Fruit fly (Drosophila melanogaster) whole organism, embryonic: Measurements from ENCODE around the gene CG31680.

ENCODE experiments used
- CG10267 ChIP-seq: fragments of 200-800 bp; sonication (Bioruptor generic); optimal IDR thresholded peaks from 2 replicates; lab custom pipeline; 2018; ENCODE audit warnings: missing biosample characterization, mild to moderate bottlenecking, missing genetic modification characterization, moderate library complexity
- CG10274 ChIP-seq: fragments of 200-800 bp; sonication (Bioruptor generic); optimal IDR thresholded peaks from 3 replicates; lab custom pipeline; 2017; ENCODE audit warnings: missing biosample characterization, mild to moderate bottlenecking, missing genetic modification characterization
- CG10462 ChIP-seq: fragments of 200-800 bp; sonication (Bioruptor generic); optimal IDR thresholded peaks from 2 replicates; lab custom pipeline; 2016; ENCODE audit warnings: missing biosample characterization, missing genetic modification characterization
- CG10565 ChIP-seq: fragments of 200-800 bp; sonication (Bioruptor generic); optimal IDR thresholded peaks from 3 replicates; lab custom pipeline; 2016; ENCODE audit warnings: missing biosample characterization, mild to moderate bottlenecking, missing genetic modification characterization
- CG11695 ChIP-seq: fragments of 200-800 bp; sonication (Bioruptor generic); IDR thresholded peaks from 3 replicates; pipeline ENCODE4 v1.3.6; 2022; ENCODE audit warnings: missing biosample characterization, missing genetic modification characterization
- CG11723 ChIP-seq: fragments of 200-800 bp; sonication (Bioruptor generic); optimal IDR thresholded peaks from 2 replicates; lab custom pipeline; 2017; ENCODE audit warnings: missing biosample characterization, mild to moderate bottlenecking, missing genetic modification characterization
- CG13894 ChIP-seq: fragments of 200-800 bp; sonication (Bioruptor generic); optimal IDR thresholded peaks from 3 replicates; lab custom pipeline; 2018; ENCODE audit warnings: missing biosample characterization, mild to moderate bottlenecking, missing genetic modification characterization, moderate library complexity
- CG14441 ChIP-seq: fragments of 200-800 bp; sonication (Bioruptor generic); IDR thresholded peaks from 2 replicates; pipeline ENCODE4 v1.3.6; 2022; ENCODE audit warnings: missing biosample characterization, missing genetic modification characterization
- CG17186 ChIP-seq: fragments of 200-800 bp; sonication (Bioruptor generic); optimal IDR thresholded peaks from 3 replicates; lab custom pipeline; 2017; ENCODE audit warnings: missing biosample characterization, missing genetic modification reagents, missing genetic modification characterization
- CG1792 ChIP-seq: fragments of 200-800 bp; sonication (Bioruptor generic); optimal IDR thresholded peaks from 2 replicates; lab custom pipeline; 2016; ENCODE audit warnings: missing biosample characterization, missing genetic modification characterization
- CG18262 ChIP-seq: fragments of 200-800 bp; optimal IDR thresholded peaks from 3 replicates; lab custom pipeline; 2019; ENCODE audit warnings: missing biosample characterization, mild to moderate bottlenecking, missing genetic modification characterization, moderate library complexity
- CG18764 ChIP-seq: fragments of 200-800 bp; sonication (Bioruptor generic); optimal IDR thresholded peaks from 3 replicates; lab custom pipeline; 2016; ENCODE audit warnings: missing biosample characterization, missing genetic modification characterization
- CG2116 ChIP-seq: fragments of 200-800 bp; sonication (Bioruptor generic); optimal IDR thresholded peaks from 3 replicates; lab custom pipeline; 2018; ENCODE audit warnings: missing biosample characterization, mild to moderate bottlenecking, missing genetic modification characterization
- CG2875 ChIP-seq: fragments of 200-800 bp; sonication (Bioruptor generic); optimal IDR thresholded peaks from 2 replicates; lab custom pipeline; 2017; ENCODE audit warnings: missing biosample characterization, mild to moderate bottlenecking, missing genetic modification characterization, missing genetic modification reagents
- CG30020 ChIP-seq: fragments of 200-800 bp; optimal IDR thresholded peaks from 2 replicates; lab custom pipeline; 2019; ENCODE audit warnings: missing biosample characterization, mild to moderate bottlenecking, missing genetic modification characterization, moderate library complexity
- CG32772 ChIP-seq: fragments of 200-800 bp; sonication (Bioruptor generic); IDR thresholded peaks from 2 replicates; pipeline ENCODE4 v1.3.6; 2022; ENCODE audit warnings: missing biosample characterization, missing genetic modification characterization
- CG34376 ChIP-seq: fragments of 200-800 bp; sonication (Bioruptor generic); optimal IDR thresholded peaks from 2 replicates; lab custom pipeline; 2018; ENCODE audit warnings: missing biosample characterization, mild to moderate bottlenecking, missing genetic modification characterization
- CG3995 ChIP-seq: fragments of 200-800 bp; sonication (Bioruptor generic); optimal IDR thresholded peaks from 3 replicates; lab custom pipeline; 2016; ENCODE audit warnings: missing biosample characterization, missing genetic modification characterization
- CG4820 ChIP-seq: fragments of 200-800 bp; sonication (Bioruptor generic); optimal IDR thresholded peaks from 3 replicates; lab custom pipeline; 2016; ENCODE audit warnings: missing biosample characterization, missing genetic modification characterization
- CG6854 ChIP-seq: fragments of 200-800 bp; sonication (Bioruptor generic); optimal IDR thresholded peaks from 3 replicates; lab custom pipeline; 2017; ENCODE audit warnings: missing biosample characterization, mild to moderate bottlenecking, missing genetic modification characterization
- CG9727 ChIP-seq: fragments of 200-800 bp; sonication (Bioruptor generic); optimal IDR thresholded peaks from 3 replicates; lab custom pipeline; 2017; ENCODE audit warnings: missing biosample characterization, mild to moderate bottlenecking, missing genetic modification characterization
- Camta ChIP-seq: fragments of 200-800 bp; sonication (Bioruptor generic); optimal IDR thresholded peaks from 2 replicates; lab custom pipeline; 2016; ENCODE audit warnings: missing biosample characterization, missing genetic modification characterization
- D ChIP-seq, 2 experiments: fragments of 200-800 bp in 1 of 2; fragments of >200 bp in 1 of 2; sonication (Bioruptor generic) in 1 of 2; optimal IDR thresholded peaks; 2 replicates in 1 of 2; 3 replicates in 1 of 2; lab custom pipeline; 2017; ENCODE audit warnings: mild to moderate bottlenecking in 1 of 2, missing biosample characterization in 1 of 2, missing genetic modification characterization in 1 of 2, missing genetic modification reagents in 1 of 2
- Dbx ChIP-seq: fragments of 200-800 bp; sonication (Bioruptor generic); IDR thresholded peaks from 3 replicates; pipeline ENCODE4 v1.3.6; 2022; ENCODE audit warnings: missing biosample characterization, missing genetic modification characterization
- Ets65A ChIP-seq: fragments of 200-800 bp; sonication (Bioruptor generic); peaks from one replicate; lab custom pipeline; 2016; ENCODE audit warnings: missing biosample characterization, missing genetic modification characterization
- GATAe ChIP-seq: fragments of 200-800 bp; sonication (Bioruptor generic); conservative IDR thresholded peaks from 2 replicates; pipeline ENCODE4 v1.3.6; 2022; ENCODE audit warnings: missing biosample characterization, missing genetic modification characterization
- Gsc ChIP-seq: fragments of 200-800 bp; sonication (Bioruptor generic); IDR thresholded peaks from 2 replicates; pipeline ENCODE4 v1.3.6; 2022; ENCODE audit warnings: missing biosample characterization, missing genetic modification characterization
- HLH3B ChIP-seq: fragments of 200-800 bp; sonication (Bioruptor generic); IDR thresholded peaks from 2 replicates; pipeline ENCODE4 v1.3.6; 2022; ENCODE audit warnings: missing biosample characterization, missing genetic modification characterization
- Mrtf ChIP-seq: fragments of 200-800 bp; sonication (Bioruptor generic); IDR thresholded peaks from 3 replicates; pipeline ENCODE4 v1.3.6; 2022; ENCODE audit warnings: missing biosample characterization, missing genetic modification characterization
- Nf-YB ChIP-seq: fragments of 200-800 bp; sonication (Bioruptor generic); optimal IDR thresholded peaks from 3 replicates; lab custom pipeline; 2019; ENCODE audit warnings: missing biosample characterization, mild to moderate bottlenecking, missing genetic modification characterization, moderate library complexity
- Poxn ChIP-seq: fragments of 200-800 bp; sonication (Bioruptor generic); IDR thresholded peaks from 2 replicates; pipeline ENCODE4 v1.3.6; 2022; ENCODE audit warnings: missing biosample characterization, missing genetic modification characterization
- Sry-δ ChIP-seq: fragments of 200-800 bp; sonication (Bioruptor generic); optimal IDR thresholded peaks from 2 replicates; lab custom pipeline; 2016; ENCODE audit warnings: missing biosample characterization, missing genetic modification characterization
- bcd ChIP-seq: fragments of 200-800 bp; sonication (Bioruptor generic); optimal IDR thresholded peaks from 2 replicates; lab custom pipeline; 2017; ENCODE audit warnings: missing biosample characterization, mild to moderate bottlenecking, missing genetic modification characterization
- dan ChIP-seq: fragments of 200-800 bp; sonication (Bioruptor generic); IDR thresholded peaks from 2 replicates; pipeline ENCODE4 v1.3.6; 2022; ENCODE audit warnings: missing biosample characterization, missing genetic modification characterization
- exex ChIP-seq: fragments of 200-800 bp; sonication (Bioruptor generic); optimal IDR thresholded peaks from 4 replicates; lab custom pipeline; 2018; ENCODE audit warnings: missing biosample characterization, mild to moderate bottlenecking, missing genetic modification characterization, moderate library complexity
- eyg ChIP-seq: fragments of 200-800 bp; sonication (Bioruptor generic); optimal IDR thresholded peaks from 3 replicates; lab custom pipeline; 2016; ENCODE audit warnings: missing biosample characterization, missing genetic modification characterization
- fd64A ChIP-seq: fragments of 200-800 bp; sonication (Bioruptor generic); optimal IDR thresholded peaks from 3 replicates; lab custom pipeline; 2018; ENCODE audit warnings: missing biosample characterization, mild to moderate bottlenecking, missing genetic modification characterization
- fd96Cb ChIP-seq: fragments of 200-800 bp; sonication (Bioruptor generic); optimal IDR thresholded peaks from 2 replicates; lab custom pipeline; 2018; ENCODE audit warnings: missing biosample characterization, mild to moderate bottlenecking, missing genetic modification characterization, moderate library complexity
- ftz-f1 ChIP-seq: fragments of 200-800 bp; sonication (Bioruptor generic); optimal IDR thresholded peaks from 2 replicates; lab custom pipeline; 2016; ENCODE audit warnings: missing biosample characterization, missing genetic modification characterization
- gcm ChIP-seq: fragments of 200-800 bp; sonication (Bioruptor generic); optimal IDR thresholded peaks from 2 replicates; lab custom pipeline; 2019; ENCODE audit warnings: missing biosample characterization, mild to moderate bottlenecking, missing genetic modification characterization, moderate library complexity
- kni ChIP-seq: fragments of 200-800 bp; sonication (Bioruptor generic); optimal IDR thresholded peaks from 3 replicates; lab custom pipeline; 2017; ENCODE audit warnings: mild to moderate bottlenecking, missing biosample characterization, missing genetic modification reagents, missing genetic modification characterization
- knrl ChIP-seq: fragments of 200-800 bp; sonication (Bioruptor generic); IDR thresholded peaks from 3 replicates; pipeline ENCODE4 v1.3.6; 2022; ENCODE audit warnings: missing biosample characterization, missing genetic modification characterization; ENCODE audit not compliant: partially characterized antibody
- nerfin-2 ChIP-seq: fragments of 200-800 bp; sonication (Bioruptor generic); IDR thresholded peaks from 2 replicates; pipeline ENCODE4 v1.3.6; 2022; ENCODE audit warnings: missing biosample characterization, missing genetic modification characterization; ENCODE audit not compliant: partially characterized antibody
- nmo ChIP-seq: fragments of 200-800 bp; sonication (Bioruptor generic); optimal IDR thresholded peaks from 2 replicates; lab custom pipeline; 2018; ENCODE audit warnings: missing biosample characterization, mild to moderate bottlenecking, missing genetic modification characterization, moderate library complexity
- odd ChIP-seq: fragments of 200-800 bp; sonication (Bioruptor generic); optimal IDR thresholded peaks from 2 replicates; lab custom pipeline; 2017; ENCODE audit warnings: missing biosample characterization, mild to moderate bottlenecking, missing genetic modification characterization
- pan ChIP-seq, 4 experiments: fragments of >200 bp in 3 of 4; fragments of 200-800 bp in 1 of 4; sonication (Bioruptor generic) in 1 of 4; optimal IDR thresholded peaks in 3 of 4; IDR thresholded peaks in 1 of 4; 2 replicates each; pipeline versions ENCODE4 v1.3.6 to Lab custom; 2017 to 2022; ENCODE audit warnings: missing biosample characterization in 2 of 4, missing genetic modification characterization in 2 of 4, mixed read lengths in 1 of 4
- pfk ChIP-seq: fragments of 200-800 bp; sonication (Bioruptor generic); optimal IDR thresholded peaks from 2 replicates; lab custom pipeline; 2018; ENCODE audit warnings: missing biosample characterization, mild to moderate bottlenecking, missing genetic modification characterization, moderate library complexity
- pnt ChIP-seq: fragments of 200-800 bp; sonication (Bioruptor generic); optimal IDR thresholded peaks from 3 replicates; lab custom pipeline; 2016; ENCODE audit warnings: missing biosample characterization, missing genetic modification characterization
- ro ChIP-seq: fragments of 200-800 bp; sonication (Bioruptor generic); IDR thresholded peaks from 2 replicates; pipeline ENCODE4 v1.3.6; 2022; ENCODE audit warnings: missing biosample characterization, missing genetic modification characterization
- row ChIP-seq: fragments of 200-800 bp; sonication (Bioruptor generic); IDR thresholded peaks from 3 replicates; pipeline ENCODE4 v1.3.6; 2022; ENCODE audit warnings: missing biosample characterization, missing genetic modification characterization
- slp2 ChIP-seq: fragments of 200-800 bp; sonication (Bioruptor generic); optimal IDR thresholded peaks from 2 replicates; lab custom pipeline; 2016; ENCODE audit warnings: missing biosample characterization, missing genetic modification characterization

CG31680 gene

dm6 chr2L:20638413-20638812 is 1.5 kb upstream of the CG31680 start (continued):
- TF ChIP-seq kni (GFP tag; lab: Kevin White, UChicago), result peak; percentile 27
- no peak for TF ChIP-seq CG14441 (GFP tag; lab: Robert Waterston, UW)
- no peak for TF ChIP-seq odd (GFP tag; lab: Kevin White, UChicago)
- no peak for TF ChIP-seq slp2 (GFP tag; lab: Kevin White, UChicago)
- TF ChIP-seq Sry-δ (GFP tag; lab: Kevin White, UChicago), result peak; percentile 19
- no peak for TF ChIP-seq Camta (GFP tag; lab: Kevin White, UChicago)
- TF ChIP-seq D (optimal IDR thresholded peaks at IDR 0.05; lab: Kevin White, UChicago), result no peak
- no peak for TF ChIP-seq D (GFP tag; optimal IDR thresholded peaks at IDR 0.05; lab: Kevin White, UChicago)
- TF ChIP-seq CG9727 (GFP tag; lab: Kevin White, UChicago), result peak; percentile 20
- no peak for TF ChIP-seq dan
- TF ChIP-seq row (GFP tag; lab: Robert Waterston, UW), result 0 out of 3 replicates have a peak, but pooled peaks have one; percentile 41
- TF ChIP-seq CG30020 (tag; lab: Kevin White, UChicago), result no peak
- TF ChIP-seq Mrtf (GFP tag; lab: Robert Waterston, UW), result no peak
- no peak for TF ChIP-seq exex
- no peak for TF ChIP-seq CG18764 (GFP tag; lab: Kevin White, UChicago)
- no peak for TF ChIP-seq pnt (GFP tag; lab: Kevin White, UChicago)
- TF ChIP-seq CG10565, result no peak
- TF ChIP-seq Gsc, result no peak
- TF ChIP-seq CG34376, result no peak
- no peak for TF ChIP-seq CG2875 (GFP tag; lab: Kevin White, UChicago)
- TF ChIP-seq GATAe (GFP tag; lab: Robert Waterston, UW), result no peak
- no peak for TF ChIP-seq CG6854 (GFP tag; lab: Kevin White, UChicago)
- TF ChIP-seq knrl (GFP tag; lab: Robert Waterston, UW), result peak; percentile 60
- peak; percentile 32 for TF ChIP-seq CG13894 (tag; lab: Kevin White, UChicago)
- no peak for TF ChIP-seq fd64A (GFP tag; lab: Kevin White, UChicago)
- no peak for TF ChIP-seq eyg (GFP tag; lab: Kevin White, UChicago)
- TF ChIP-seq CG4820 (GFP tag; lab: Kevin White, UChicago), result no peak
- no peak for TF ChIP-seq ro (GFP tag; lab: Robert Waterston, UW)
- TF ChIP-seq fd96Cb, result no peak
- TF ChIP-seq CG17186 (GFP tag; lab: Kevin White, UChicago), result peak; percentile 25
- TF ChIP-seq gcm, result no peak
- TF ChIP-seq Nf-YB (GFP tag; lab: Kevin White, UChicago), result no peak
- TF ChIP-seq CG11695 (GFP tag; lab: Robert Waterston, UW), result no peak
- no peak for TF ChIP-seq CG10274 (GFP tag; lab: Kevin White, UChicago)
- TF ChIP-seq Dbx (GFP tag; lab: Robert Waterston, UW), result no peak
- peak; percentile 16 for TF ChIP-seq bcd
- peak; percentile 35 for TF ChIP-seq nmo
- TF ChIP-seq pfk (GFP tag; lab: Kevin White, UChicago), result no peak
- TF ChIP-seq CG10267 (tag; lab: Kevin White, UChicago), result peak; percentile 23
- TF ChIP-seq HLH3B (GFP tag; lab: Robert Waterston, UW), result no peak
- no peak for TF ChIP-seq CG11723
- TF ChIP-seq CG10462 (GFP tag; lab: Kevin White, UChicago), result no peak
- TF ChIP-seq pan (optimal IDR thresholded peaks at IDR 0.05; lab: Kevin White, UChicago), result no peak
- no peak for TF ChIP-seq pan (GFP tag; optimal IDR thresholded peaks at IDR 0.05 in 1 of 2, IDR thresholded peaks at IDR 0.05 in 1 of 2)
- no peak for TF ChIP-seq CG32772 (GFP tag; lab: Robert Waterston, UW)
- no peak for TF ChIP-seq CG1792
- TF ChIP-seq CG3995 (GFP tag; lab: Kevin White, UChicago), result peak; percentile 65
- no peak for TF ChIP-seq CG2116 (GFP tag; lab: Kevin White, UChicago)
- peak; percentile 72 for TF ChIP-seq Ets65A
- TF ChIP-seq Poxn, result no peak
- TF ChIP-seq CG18262, result no peak
- TF ChIP-seq nerfin-2 (GFP tag; lab: Robert Waterston, UW), result no peak
- no peak for TF ChIP-seq ftz-f1 (GFP tag; lab: Kevin White, UChicago)
